Fruit fly (Drosophila melanogaster) whole organism, embryonic: ENCODE measurements around the gene Mrgn1.
A peak's percentile ranks its signal among the peaks of the same experiment; 100 is the strongest.

Experiments used
- ATbp ChIP-seq: fragments of 200-800 bp; sonication (Bioruptor generic); optimal IDR thresholded peaks from 2 replicates; lab custom pipeline; 2017; ENCODE audit warnings: missing biosample characterization, mild to moderate bottlenecking, missing genetic modification characterization, missing genetic modification reagents
- Antp ChIP-seq: fragments of 200-800 bp; sonication (Bioruptor generic); optimal IDR thresholded peaks from 3 replicates; lab custom pipeline; 2016; ENCODE audit warnings: missing biosample characterization, missing genetic modification characterization
- Atf-2 ChIP-seq: fragments of 200-800 bp; sonication (Bioruptor generic); optimal IDR thresholded peaks from 2 replicates; lab custom pipeline; 2016; ENCODE audit warnings: missing biosample characterization, missing genetic modification characterization
- CG10321 ChIP-seq: fragments of 200-800 bp; sonication (Bioruptor generic); IDR thresholded peaks from 2 replicates; pipeline ENCODE4 v1.3.6; 2022; ENCODE audit warnings: missing biosample characterization, missing genetic modification characterization
- CG11696 ChIP-seq: fragments of 200-800 bp; sonication (Bioruptor generic); IDR thresholded peaks from 2 replicates; pipeline ENCODE4 v1.3.6; 2022; ENCODE audit warnings: missing biosample characterization, missing genetic modification characterization
- CG12155 ChIP-seq: fragments of 200-800 bp; sonication (Bioruptor generic); optimal IDR thresholded peaks from 3 replicates; lab custom pipeline; 2016; ENCODE audit warnings: missing biosample characterization, missing genetic modification characterization
- CG12299 ChIP-seq: fragments of 200-800 bp; sonication (Bioruptor generic); optimal IDR thresholded peaks from 2 replicates; lab custom pipeline; 2018; ENCODE audit warnings: missing biosample characterization, mild to moderate bottlenecking, missing genetic modification characterization
- CG14014 ChIP-seq: fragments of 200-800 bp; sonication (Bioruptor generic); IDR thresholded peaks from 2 replicates; pipeline ENCODE4 v1.3.6; 2022; ENCODE audit warnings: missing biosample characterization, missing genetic modification characterization
- CG14050 ChIP-seq: fragments of 200-800 bp; sonication (Bioruptor generic); IDR thresholded peaks from 3 replicates; pipeline ENCODE4 v1.3.6; 2022; ENCODE audit warnings: missing biosample characterization, missing genetic modification characterization
- CG1529 ChIP-seq: fragments of 200-800 bp; sonication (Bioruptor generic); optimal IDR thresholded peaks from 3 replicates; lab custom pipeline; 2018; ENCODE audit warnings: missing biosample characterization, missing genetic modification characterization
- CG15514 ChIP-seq: fragments of 200-800 bp; sonication (Bioruptor generic); optimal IDR thresholded peaks from 3 replicates; lab custom pipeline; 2017; ENCODE audit warnings: missing biosample characterization, missing genetic modification characterization, mild to moderate bottlenecking, moderate library complexity, missing genetic modification reagents
- CG1603 ChIP-seq: fragments of 200-800 bp; sonication (Bioruptor generic); optimal IDR thresholded peaks from 2 replicates; lab custom pipeline; 2019; ENCODE audit warnings: missing biosample characterization, mild to moderate bottlenecking, missing genetic modification characterization, moderate library complexity
- CG16863 ChIP-seq: fragments of 200-800 bp; sonication (Bioruptor generic); optimal IDR thresholded peaks from 3 replicates; lab custom pipeline; 2016; ENCODE audit warnings: missing biosample characterization, missing genetic modification characterization
- CG17802 ChIP-seq: fragments of 200-800 bp; sonication (Bioruptor generic); optimal IDR thresholded peaks from 2 replicates; lab custom pipeline; 2018; ENCODE audit warnings: missing biosample characterization, mild to moderate bottlenecking, missing genetic modification characterization, moderate library complexity
- CG2199 ChIP-seq: fragments of 200-800 bp; sonication (Bioruptor generic); IDR thresholded peaks from 3 replicates; pipeline ENCODE4 v1.3.6; 2022; ENCODE audit warnings: missing biosample characterization, missing genetic modification characterization
- CG2202 ChIP-seq: fragments of 200-800 bp; sonication (Bioruptor generic); optimal IDR thresholded peaks from 2 replicates; lab custom pipeline; 2018; ENCODE audit warnings: missing biosample characterization, mild to moderate bottlenecking, missing genetic modification characterization
- CG3163 ChIP-seq: fragments of 200-800 bp; sonication (Bioruptor generic); optimal IDR thresholded peaks from 3 replicates; lab custom pipeline; 2016; ENCODE audit warnings: missing biosample characterization, missing genetic modification characterization
- CG32532 ChIP-seq: fragments of 200-800 bp; sonication (Bioruptor generic); IDR thresholded peaks from 2 replicates; pipeline ENCODE4 v1.3.6; 2022; ENCODE audit warnings: missing biosample characterization, missing genetic modification characterization
- CG3281 ChIP-seq: fragments of 200-800 bp; sonication (Bioruptor generic); optimal IDR thresholded peaks from 3 replicates; lab custom pipeline; 2017; ENCODE audit warnings: missing biosample characterization, mild to moderate bottlenecking, missing genetic modification characterization
- CG4404 ChIP-seq: fragments of 200-800 bp; sonication (Bioruptor generic); IDR thresholded peaks from 2 replicates; pipeline ENCODE4 v1.3.6; 2022; ENCODE audit warnings: missing biosample characterization, missing genetic modification characterization
- CG6272 ChIP-seq: fragments of 200-800 bp; sonication (Bioruptor generic); IDR thresholded peaks from 2 replicates; pipeline ENCODE4 v1.3.6; 2022; ENCODE audit warnings: missing biosample characterization, missing genetic modification characterization
- CG7928 ChIP-seq: fragments of 200-800 bp; sonication (Bioruptor generic); optimal IDR thresholded peaks from 2 replicates; lab custom pipeline; 2017; ENCODE audit warnings: missing biosample characterization, mild to moderate bottlenecking, missing genetic modification characterization
- CTCF ChIP-seq: fragments of 200-800 bp; sonication (Bioruptor generic); optimal IDR thresholded peaks from 2 replicates; lab custom pipeline; 2017; ENCODE audit warnings: missing biosample characterization, mild to moderate bottlenecking, missing genetic modification characterization, moderate library complexity
- CkIIα-i1 ChIP-seq: fragments of 200-800 bp; sonication (Bioruptor generic); IDR thresholded peaks from 2 replicates; pipeline ENCODE4 v1.3.6; 2022; ENCODE audit warnings: missing biosample characterization, missing genetic modification characterization
- ERR ChIP-seq: fragments of 200-800 bp; sonication (Bioruptor generic); optimal IDR thresholded peaks from 2 replicates; lab custom pipeline; 2016; ENCODE audit warnings: missing biosample characterization, missing genetic modification characterization
- Hey ChIP-seq: fragments of 200-800 bp; sonication (Bioruptor generic); optimal IDR thresholded peaks from 3 replicates; lab custom pipeline; 2018; ENCODE audit warnings: missing biosample characterization, mild to moderate bottlenecking, missing genetic modification characterization
- Hr3 ChIP-seq: fragments of 200-800 bp; sonication (Bioruptor generic); optimal IDR thresholded peaks from 3 replicates; lab custom pipeline; 2016; ENCODE audit warnings: missing biosample characterization, missing genetic modification characterization
- Jarid2 ChIP-seq: fragments of 200-800 bp; sonication (Bioruptor generic); optimal IDR thresholded peaks from 3 replicates; lab custom pipeline; 2017; ENCODE audit warnings: mild to moderate bottlenecking, missing biosample characterization, missing genetic modification reagents, missing genetic modification characterization
- Mrtf ChIP-seq: fragments of 200-800 bp; sonication (Bioruptor generic); IDR thresholded peaks from 3 replicates; pipeline ENCODE4 v1.3.6; 2022; ENCODE audit warnings: missing biosample characterization, missing genetic modification characterization
- Nf-YB ChIP-seq: fragments of 200-800 bp; sonication (Bioruptor generic); optimal IDR thresholded peaks from 3 replicates; lab custom pipeline; 2019; ENCODE audit warnings: missing biosample characterization, mild to moderate bottlenecking, missing genetic modification characterization, moderate library complexity
- Stat92E ChIP-seq, 3 experiments: fragments of >200 bp in 2 of 3; fragments of 200-800 bp in 1 of 3; sonication (Bioruptor generic) in 1 of 3; optimal IDR thresholded peaks; 2 replicates each; lab custom pipeline; 2017 to 2019; ENCODE audit warnings: missing biosample characterization in 3 of 3, missing genetic modification characterization in 3 of 3, mild to moderate bottlenecking in 1 of 3, moderate library complexity in 1 of 3
- ab ChIP-seq: fragments of 200-800 bp; sonication (Bioruptor generic); optimal IDR thresholded peaks from 2 replicates; lab custom pipeline; 2016; ENCODE audit warnings: missing biosample characterization, missing genetic modification characterization
- ato ChIP-seq: fragments of 200-800 bp; sonication (Bioruptor generic); IDR thresholded peaks from 2 replicates; pipeline ENCODE4 v1.3.6; 2022; ENCODE audit warnings: missing biosample characterization, missing genetic modification characterization; ENCODE audit not compliant: partially characterized antibody
- bab2 ChIP-seq: fragments of 200-800 bp; sonication (Bioruptor generic); optimal IDR thresholded peaks from 2 replicates; lab custom pipeline; 2016; ENCODE audit warnings: missing biosample characterization, missing genetic modification characterization
- chinmo ChIP-seq: fragments of 200-800 bp; sonication (Bioruptor generic); IDR thresholded peaks from 4 replicates; pipeline ENCODE4 v1.3.6; 2022; ENCODE audit warnings: missing biosample characterization, missing genetic modification characterization; ENCODE audit not compliant: partially characterized antibody
- crp ChIP-seq, 2 experiments: fragments of 200-800 bp; sonication (Bioruptor generic); optimal IDR thresholded peaks; 2 replicates in 1 of 2; 3 replicates in 1 of 2; lab custom pipeline; 2017; ENCODE audit warnings: missing biosample characterization in 2 of 2, missing genetic modification characterization in 2 of 2, mild to moderate bottlenecking in 1 of 2, moderate library complexity in 1 of 2
- dysf ChIP-seq: fragments of 200-800 bp; sonication (Bioruptor generic); IDR thresholded peaks from 3 replicates; pipeline ENCODE4 v1.3.6; 2022; ENCODE audit warnings: missing biosample characterization, missing genetic modification characterization
- eyg ChIP-seq: fragments of 200-800 bp; sonication (Bioruptor generic); optimal IDR thresholded peaks from 3 replicates; lab custom pipeline; 2016; ENCODE audit warnings: missing biosample characterization, missing genetic modification characterization
- fd64A ChIP-seq: fragments of 200-800 bp; sonication (Bioruptor generic); optimal IDR thresholded peaks from 3 replicates; lab custom pipeline; 2018; ENCODE audit warnings: missing biosample characterization, mild to moderate bottlenecking, missing genetic modification characterization
- gcm ChIP-seq: fragments of 200-800 bp; sonication (Bioruptor generic); optimal IDR thresholded peaks from 2 replicates; lab custom pipeline; 2019; ENCODE audit warnings: missing biosample characterization, mild to moderate bottlenecking, missing genetic modification characterization, moderate library complexity
- gem ChIP-seq: fragments of 200-800 bp; sonication (Bioruptor generic); optimal IDR thresholded peaks from 2 replicates; lab custom pipeline; 2019; ENCODE audit warnings: missing biosample characterization, mild to moderate bottlenecking, missing genetic modification characterization, moderate library complexity
- hkb ChIP-seq, 2 experiments: fragments of 200-800 bp in 1 of 2; fragments of >200 bp in 1 of 2; sonication (Bioruptor generic) in 1 of 2; IDR thresholded peaks in 1 of 2; optimal IDR thresholded peaks in 1 of 2; 2 replicates each; pipeline versions ENCODE4 v1.3.6 to Lab custom; 2017 to 2022; ENCODE audit warnings: missing biosample characterization in 1 of 2, missing genetic modification characterization in 1 of 2
- hth ChIP-seq: fragments of >200 bp; optimal IDR thresholded peaks from 2 replicates; lab custom pipeline; 2017; ENCODE audit warnings: inconsistent platforms
- jing ChIP-seq: fragments of 200-800 bp; sonication (Bioruptor generic); optimal IDR thresholded peaks from 2 replicates; lab custom pipeline; 2018; ENCODE audit warnings: missing biosample characterization, mild to moderate bottlenecking, missing genetic modification characterization
- luna ChIP-seq: fragments of 200-800 bp; sonication (Bioruptor generic); optimal IDR thresholded peaks from 2 replicates; lab custom pipeline; 2016; ENCODE audit warnings: missing biosample characterization, missing genetic modification characterization
- peb ChIP-seq: fragments of 200-800 bp; sonication (Bioruptor generic); IDR thresholded peaks from 2 replicates; pipeline ENCODE4 v1.3.6; 2022; ENCODE audit warnings: missing biosample characterization, missing genetic modification characterization
- sens-2 ChIP-seq: fragments of 200-800 bp; sonication (Bioruptor generic); IDR thresholded peaks from 2 replicates; pipeline ENCODE4 v1.3.6; 2022; ENCODE audit warnings: missing biosample characterization, missing genetic modification characterization
- sim ChIP-seq: fragments of 200-800 bp; sonication (Bioruptor generic); IDR thresholded peaks from 2 replicates; pipeline ENCODE4 v1.3.6; 2022; ENCODE audit warnings: missing biosample characterization, missing genetic modification characterization
- sna ChIP-seq: fragments of 200-800 bp; sonication (Bioruptor generic); IDR thresholded peaks from 2 replicates; pipeline ENCODE4 v1.3.6; 2022; ENCODE audit warnings: missing biosample characterization, missing genetic modification characterization; ENCODE audit not compliant: partially characterized antibody
- sob ChIP-seq: fragments of 200-800 bp; sonication (Bioruptor generic); IDR thresholded peaks from 2 replicates; pipeline ENCODE4 v1.3.6; 2022; ENCODE audit warnings: missing biosample characterization, missing genetic modification characterization
- tio ChIP-seq: fragments of 200-800 bp; sonication (Bioruptor generic); optimal IDR thresholded peaks from 2 replicates; lab custom pipeline; 2017; ENCODE audit warnings: missing biosample characterization, missing genetic modification characterization, inconsistent platforms
- wek ChIP-seq: fragments of 200-800 bp; sonication (Bioruptor generic); optimal IDR thresholded peaks from 3 replicates; lab custom pipeline; 2018; ENCODE audit warnings: missing biosample characterization, mild to moderate bottlenecking, missing genetic modification characterization, moderate library complexity

Gene Mrgn1

DNA sequence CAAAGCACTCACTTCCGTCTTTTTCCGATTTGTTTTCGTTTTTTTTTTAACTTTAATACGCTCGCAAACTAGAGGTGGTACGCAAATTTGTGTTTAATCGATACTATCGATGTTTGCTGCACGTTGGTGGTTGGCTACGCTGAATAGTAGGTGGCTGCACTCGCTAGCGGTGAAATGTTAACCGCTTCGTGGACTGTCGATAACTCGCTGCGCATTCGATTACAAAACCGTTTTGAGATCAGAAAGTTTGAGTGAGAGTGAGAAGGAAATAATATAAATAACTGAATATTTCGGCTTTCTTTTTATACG is 14.4 kb upstream of the Mrgn1 start, which contains the start of gene g (continued):
- no peak for TF ChIP-seq CG32532
- TF ChIP-seq gem (tag; lab: Kevin White, UChicago) = no peak
- TF ChIP-seq Jarid2 (GFP tag; lab: Kevin White, UChicago) = no peak
- no peak for TF ChIP-seq CG10321 (GFP tag; lab: Robert Waterston, UW)
- no peak for TF ChIP-seq CG3163 (GFP tag; lab: Kevin White, UChicago)
- TF ChIP-seq CG2202 = no peak
- TF ChIP-seq Stat92E (GFP tag; optimal IDR thresholded peaks at IDR 0.05; lab: Kevin White, UChicago) = no peak
- no peak for TF ChIP-seq CG3281 (GFP tag; lab: Kevin White, UChicago)
- no peak for TF ChIP-seq Hr3 (GFP tag; lab: Kevin White, UChicago)
- no peak for TF ChIP-seq dysf
- TF ChIP-seq CG6272 (GFP tag; lab: Robert Waterston, UW) = no peak
- TF ChIP-seq jing (GFP tag; lab: Kevin White, UChicago) = no peak
- no peak for TF ChIP-seq ATbp (GFP tag; lab: Kevin White, UChicago)
- TF ChIP-seq CG4404 (GFP tag; lab: Robert Waterston, UW) = no peak
- TF ChIP-seq ato (GFP tag; lab: Robert Waterston, UW) = peak; percentile 86
- TF ChIP-seq CTCF (GFP tag; lab: Kevin White, UChicago) = no peak
- TF ChIP-seq CkIIα-i1 (GFP tag; lab: Robert Waterston, UW) = no peak
- no peak for TF ChIP-seq CG2199 (GFP tag; lab: Robert Waterston, UW)
- peak; percentile 8 for TF ChIP-seq ERR (GFP tag; lab: Kevin White, UChicago)
- TF ChIP-seq CG11696 (GFP tag; lab: Robert Waterston, UW) = no peak
- TF ChIP-seq ab (GFP tag; lab: Kevin White, UChicago) = no peak
- TF ChIP-seq crp (GFP tag; optimal IDR thresholded peaks at IDR 0.05; lab: Kevin White, UChicago) = peak in 1 of 2 experiments; percentile 11
- TF ChIP-seq CG1529 = no peak
- TF ChIP-seq sna (GFP tag; lab: Robert Waterston, UW) = peak; percentile 63
- no peak for TF ChIP-seq bab2 (GFP tag; lab: Kevin White, UChicago)
- no peak for TF ChIP-seq hth (lab: Kevin White, UChicago)
- TF ChIP-seq Antp = no peak
- TF ChIP-seq CG16863 (GFP tag; lab: Kevin White, UChicago) = no peak
- no peak for TF ChIP-seq wek
- TF ChIP-seq CG12155 (GFP tag; lab: Kevin White, UChicago) = no peak
- TF ChIP-seq Hey (tag; lab: Kevin White, UChicago) = no peak
- TF ChIP-seq sob (GFP tag; lab: Robert Waterston, UW) = 0 out of 2 replicates have a peak, but pooled peaks have one; percentile 6
- no peak for TF ChIP-seq CG14014
- TF ChIP-seq luna = no peak
- peak; percentile 65 for TF ChIP-seq CG1603 (tag; lab: Kevin White, UChicago)
- no peak for TF ChIP-seq peb (GFP tag; lab: Robert Waterston, UW)
- no peak for TF ChIP-seq Mrtf (GFP tag; lab: Robert Waterston, UW)
- peak; percentile 85; the same call in 3 of the 4 replicates for TF ChIP-seq chinmo (GFP tag; lab: Robert Waterston, UW)
- TF ChIP-seq sens-2 (GFP tag; lab: Robert Waterston, UW) = no peak
- TF ChIP-seq CG7928 (GFP tag; lab: Kevin White, UChicago) = no peak
- TF ChIP-seq CG17802 (tag; lab: Kevin White, UChicago) = no peak
- no peak for TF ChIP-seq CG12299 (tag; lab: Kevin White, UChicago)
- TF ChIP-seq eyg = no peak
- TF ChIP-seq tio (GFP tag; lab: Kevin White, UChicago) = no peak
- no peak for TF ChIP-seq CG14050 (GFP tag; lab: Robert Waterston, UW)
- TF ChIP-seq hkb (optimal IDR thresholded peaks at IDR 0.05; lab: Kevin White, UChicago) = no peak
- 0 out of 2 replicates have a peak, but pooled peaks have one; percentile 1 for TF ChIP-seq hkb (GFP tag; IDR thresholded peaks at IDR 0.05; lab: Robert Waterston, UW)
- no peak for TF ChIP-seq sim (GFP tag; lab: Robert Waterston, UW)
- no peak for TF ChIP-seq gcm (GFP tag; lab: Kevin White, UChicago)
- no peak for TF ChIP-seq CG15514 (GFP tag; lab: Kevin White, UChicago)
- TF ChIP-seq Nf-YB (GFP tag; lab: Kevin White, UChicago) = no peak
- no peak for TF ChIP-seq fd64A (GFP tag; lab: Kevin White, UChicago)
- no peak for TF ChIP-seq Atf-2 (GFP tag; lab: Kevin White, UChicago)
